Worm (Caenorhabditis elegans): ENCODE results near the gene srh-308.

- TF ChIP-seq dao-5 (tag; optimal IDR thresholded peaks at IDR 0.05) (no peak), W03F9.2 (tag; optimal IDR thresholded peaks at IDR 0.05) (no peak)
Measured at ce11 chrV:13992485-13992884, 24.9 kb downstream of the srh-308 start, which contains the start of gene droe-4.
